Fruit fly (Drosophila melanogaster) whole organism, embryonic: ENCODE results near the gene mRpL13.
A peak's percentile ranks its signal among the peaks of the same experiment; 100 is the strongest.

ENCODE experiments used
- Aef1 ChIP-seq: fragments of 200-800 bp; sonication (Bioruptor generic); IDR thresholded peaks from 3 replicates; pipeline ENCODE4 v1.3.6; 2022; ENCODE audit warnings: missing biosample characterization, missing genetic modification characterization
- C15 ChIP-seq: fragments of 200-800 bp; sonication (Bioruptor generic); IDR thresholded peaks from 3 replicates; pipeline ENCODE4 v1.3.6; 2022; ENCODE audit warnings: missing biosample characterization, missing genetic modification characterization
- CG10565 ChIP-seq: fragments of 200-800 bp; sonication (Bioruptor generic); optimal IDR thresholded peaks from 3 replicates; lab custom pipeline; 2016; ENCODE audit warnings: missing biosample characterization, mild to moderate bottlenecking, missing genetic modification characterization
- CG11560 ChIP-seq: fragments of 200-800 bp; sonication (Bioruptor generic); IDR thresholded peaks from 3 replicates; pipeline ENCODE4 v1.3.6; 2022; ENCODE audit warnings: missing biosample characterization, missing genetic modification characterization
- CG14710 ChIP-seq: fragments of 200-800 bp; sonication (Bioruptor generic); optimal IDR thresholded peaks from 3 replicates; lab custom pipeline; 2019; ENCODE audit warnings: missing biosample characterization, mild to moderate bottlenecking, missing genetic modification characterization, moderate library complexity
- CG14860 ChIP-seq: fragments of 200-800 bp; sonication (Bioruptor generic); IDR thresholded peaks from 3 replicates; pipeline ENCODE4 v1.3.6; 2022; ENCODE audit warnings: missing biosample characterization, missing genetic modification characterization; ENCODE audit not compliant: partially characterized antibody
- CG15696 ChIP-seq: fragments of 200-800 bp; sonication (Bioruptor generic); optimal IDR thresholded peaks from 2 replicates; lab custom pipeline; 2019; ENCODE audit warnings: missing biosample characterization, mild to moderate bottlenecking, missing genetic modification characterization, moderate library complexity
- CG16815 ChIP-seq: fragments of 200-800 bp; sonication (Bioruptor generic); optimal IDR thresholded peaks from 3 replicates; lab custom pipeline; 2017; ENCODE audit warnings: missing biosample characterization, mild to moderate bottlenecking, missing genetic modification characterization
- CG17568 ChIP-seq: fragments of 200-800 bp; sonication (Bioruptor generic); optimal IDR thresholded peaks from 2 replicates; lab custom pipeline; 2018; ENCODE audit warnings: missing biosample characterization, mild to moderate bottlenecking, missing genetic modification characterization, moderate library complexity
- CG30020 ChIP-seq: fragments of 200-800 bp; optimal IDR thresholded peaks from 2 replicates; lab custom pipeline; 2019; ENCODE audit warnings: missing biosample characterization, mild to moderate bottlenecking, missing genetic modification characterization, moderate library complexity
- CG31365 ChIP-seq: fragments of 200-800 bp; sonication (Bioruptor generic); optimal IDR thresholded peaks from 2 replicates; lab custom pipeline; 2018; ENCODE audit warnings: missing biosample characterization, mild to moderate bottlenecking, missing genetic modification characterization
- CG32532 ChIP-seq: fragments of 200-800 bp; sonication (Bioruptor generic); IDR thresholded peaks from 2 replicates; pipeline ENCODE4 v1.3.6; 2022; ENCODE audit warnings: missing biosample characterization, missing genetic modification characterization
- CG34224 ChIP-seq: fragments of 200-800 bp; sonication (Bioruptor generic); IDR thresholded peaks from 3 replicates; pipeline ENCODE4 v1.3.6; 2022; ENCODE audit warnings: missing biosample characterization, missing genetic modification characterization; ENCODE audit not compliant: partially characterized antibody
- CG42726 ChIP-seq: fragments of 200-800 bp; sonication (Bioruptor generic); IDR thresholded peaks from 2 replicates; pipeline ENCODE4 v1.3.6; 2022; ENCODE audit warnings: missing biosample characterization, missing genetic modification characterization; ENCODE audit not compliant: partially characterized antibody
- CG4820 ChIP-seq: fragments of 200-800 bp; sonication (Bioruptor generic); optimal IDR thresholded peaks from 3 replicates; lab custom pipeline; 2016; ENCODE audit warnings: missing biosample characterization, missing genetic modification characterization
- CG7271 ChIP-seq: fragments of 200-800 bp; sonication (Bioruptor generic); optimal IDR thresholded peaks from 2 replicates; lab custom pipeline; 2018; ENCODE audit warnings: missing biosample characterization, mild to moderate bottlenecking, missing genetic modification characterization, moderate library complexity
- CG7357 ChIP-seq: fragments of 200-800 bp; sonication (Bioruptor generic); IDR thresholded peaks from 3 replicates; pipeline ENCODE4 v1.3.6; 2022; ENCODE audit warnings: missing biosample characterization, missing genetic modification characterization
- CG7987 ChIP-seq: fragments of 200-800 bp; sonication (Bioruptor generic); optimal IDR thresholded peaks from 2 replicates; lab custom pipeline; 2018; ENCODE audit warnings: missing biosample characterization, mild to moderate bottlenecking, missing genetic modification characterization, moderate library complexity
- CoRest ChIP-seq: fragments of 200-800 bp; sonication (Bioruptor generic); optimal IDR thresholded peaks from 3 replicates; lab custom pipeline; 2018; ENCODE audit warnings: missing biosample characterization, mild to moderate bottlenecking, missing genetic modification characterization, moderate library complexity
- Dad ChIP-seq: fragments of 200-800 bp; sonication (Bioruptor generic); optimal IDR thresholded peaks from 3 replicates; lab custom pipeline; 2016; ENCODE audit warnings: missing biosample characterization, missing genetic modification characterization
- Deaf1 ChIP-seq: fragments of 200-800 bp; optimal IDR thresholded peaks from 3 replicates; lab custom pipeline; 2019; ENCODE audit warnings: missing biosample characterization, mild to moderate bottlenecking, missing genetic modification characterization, moderate library complexity
- Fer1 ChIP-seq: fragments of 200-800 bp; sonication (Bioruptor generic); optimal IDR thresholded peaks from 2 replicates; lab custom pipeline; 2017; ENCODE audit warnings: missing biosample characterization, mild to moderate bottlenecking, missing genetic modification characterization
- HHEX ChIP-seq: fragments of 200-800 bp; sonication (Bioruptor generic); optimal IDR thresholded peaks from 3 replicates; lab custom pipeline; 2017; ENCODE audit warnings: missing biosample characterization, mild to moderate bottlenecking, missing genetic modification characterization, missing genetic modification reagents
- HLH4C ChIP-seq: fragments of 200-800 bp; sonication (Bioruptor generic); IDR thresholded peaks from 3 replicates; pipeline ENCODE4 v1.3.6; 2022; ENCODE audit warnings: missing biosample characterization, missing genetic modification characterization; ENCODE audit not compliant: partially characterized antibody
- Hsf ChIP-seq: fragments of 200-800 bp; sonication (Bioruptor generic); optimal IDR thresholded peaks from 3 replicates; lab custom pipeline; 2016; ENCODE audit warnings: missing biosample characterization, missing genetic modification characterization
- Neu2 ChIP-seq: fragments of 200-800 bp; sonication (Bioruptor generic); optimal IDR thresholded peaks from 3 replicates; lab custom pipeline; 2016; ENCODE audit warnings: missing biosample characterization, missing genetic modification characterization, borderline replicate concordance
- abd-A ChIP-seq: fragments of 200-800 bp; sonication (Bioruptor generic); optimal IDR thresholded peaks from 3 replicates; lab custom pipeline; 2019; ENCODE audit warnings: missing biosample characterization, mild to moderate bottlenecking, missing genetic modification characterization, moderate library complexity
- al ChIP-seq: fragments of 200-800 bp; sonication (Bioruptor generic); IDR thresholded peaks from 2 replicates; pipeline ENCODE4 v1.3.6; 2022; ENCODE audit warnings: missing biosample characterization, missing genetic modification characterization
- ara ChIP-seq: fragments of 200-800 bp; sonication (Bioruptor generic); IDR thresholded peaks from 2 replicates; pipeline ENCODE4 v1.3.6; 2022; ENCODE audit warnings: missing biosample characterization, missing genetic modification characterization
- ash1 ChIP-seq: fragments of 200-800 bp; sonication (Bioruptor generic); optimal IDR thresholded peaks from 2 replicates; lab custom pipeline; 2018; ENCODE audit warnings: missing biosample characterization, mild to moderate bottlenecking, missing genetic modification characterization
- cato ChIP-seq: fragments of 200-800 bp; sonication (Bioruptor generic); optimal IDR thresholded peaks from 2 replicates; lab custom pipeline; 2016; ENCODE audit warnings: missing biosample characterization, missing genetic modification characterization, borderline replicate concordance
- chn ChIP-seq: fragments of 200-800 bp; sonication (Bioruptor generic); optimal IDR thresholded peaks from 2 replicates; lab custom pipeline; 2016; ENCODE audit warnings: missing biosample characterization, missing genetic modification characterization
- dan ChIP-seq: fragments of 200-800 bp; sonication (Bioruptor generic); IDR thresholded peaks from 2 replicates; pipeline ENCODE4 v1.3.6; 2022; ENCODE audit warnings: missing biosample characterization, missing genetic modification characterization
- esg ChIP-seq: fragments of 200-800 bp; sonication (Bioruptor generic); conservative IDR thresholded peaks from 2 replicates; pipeline ENCODE4 v1.3.6; 2022; ENCODE audit warnings: missing biosample characterization, missing genetic modification characterization
- exex ChIP-seq: fragments of 200-800 bp; sonication (Bioruptor generic); optimal IDR thresholded peaks from 4 replicates; lab custom pipeline; 2018; ENCODE audit warnings: missing biosample characterization, mild to moderate bottlenecking, missing genetic modification characterization, moderate library complexity
- hkb ChIP-seq, 2 experiments: fragments of 200-800 bp in 1 of 2; fragments of >200 bp in 1 of 2; sonication (Bioruptor generic) in 1 of 2; IDR thresholded peaks in 1 of 2; optimal IDR thresholded peaks in 1 of 2; 2 replicates each; pipeline versions ENCODE4 v1.3.6 to Lab custom; 2017 to 2022; ENCODE audit warnings: missing biosample characterization in 1 of 2, missing genetic modification characterization in 1 of 2
- hth ChIP-seq: fragments of >200 bp; optimal IDR thresholded peaks from 2 replicates; lab custom pipeline; 2017; ENCODE audit warnings: inconsistent platforms
- nom ChIP-seq: fragments of 200-800 bp; sonication (Bioruptor generic); optimal IDR thresholded peaks from 2 replicates; lab custom pipeline; 2017; ENCODE audit warnings: missing biosample characterization, missing genetic modification characterization, mild to moderate bottlenecking, moderate library complexity, missing genetic modification reagents
- pfk ChIP-seq: fragments of 200-800 bp; sonication (Bioruptor generic); optimal IDR thresholded peaks from 2 replicates; lab custom pipeline; 2018; ENCODE audit warnings: missing biosample characterization, mild to moderate bottlenecking, missing genetic modification characterization, moderate library complexity
- prd ChIP-seq, 3 experiments: fragments of >200 bp in 2 of 3; fragments of 200-800 bp in 1 of 3; sonication (Bioruptor generic) in 1 of 3; optimal IDR thresholded peaks in 2 of 3; IDR thresholded peaks in 1 of 3; 2 replicates in 2 of 3; 3 replicates in 1 of 3; pipeline versions ENCODE4 v1.3.6 to Lab custom; 2017 to 2022; ENCODE audit warnings: missing biosample characterization in 1 of 3, missing genetic modification characterization in 1 of 3
- run ChIP-seq: fragments of 200-800 bp; sonication (Bioruptor generic); optimal IDR thresholded peaks from 3 replicates; lab custom pipeline; 2018; ENCODE audit warnings: missing biosample characterization, mild to moderate bottlenecking, missing genetic modification characterization
- schlank ChIP-seq: fragments of 200-800 bp; sonication (Bioruptor generic); optimal IDR thresholded peaks from 2 replicates; lab custom pipeline; 2018; ENCODE audit warnings: missing biosample characterization, mild to moderate bottlenecking, missing genetic modification characterization
- slp2 ChIP-seq: fragments of 200-800 bp; sonication (Bioruptor generic); optimal IDR thresholded peaks from 2 replicates; lab custom pipeline; 2016; ENCODE audit warnings: missing biosample characterization, missing genetic modification characterization
- sna ChIP-seq: fragments of 200-800 bp; sonication (Bioruptor generic); IDR thresholded peaks from 2 replicates; pipeline ENCODE4 v1.3.6; 2022; ENCODE audit warnings: missing biosample characterization, missing genetic modification characterization; ENCODE audit not compliant: partially characterized antibody
- tio ChIP-seq: fragments of 200-800 bp; sonication (Bioruptor generic); optimal IDR thresholded peaks from 2 replicates; lab custom pipeline; 2017; ENCODE audit warnings: missing biosample characterization, missing genetic modification characterization, inconsistent platforms
- wdn ChIP-seq: fragments of 200-800 bp; sonication (Bioruptor generic); IDR thresholded peaks from 2 replicates; pipeline ENCODE4 v1.3.6; 2022; ENCODE audit warnings: missing biosample characterization, missing genetic modification characterization
- wor ChIP-seq: fragments of 200-800 bp; sonication (Bioruptor generic); IDR thresholded peaks from 2 replicates; pipeline ENCODE4 v1.3.6; 2022; ENCODE audit warnings: missing biosample characterization, missing genetic modification characterization
- zen2 ChIP-seq: fragments of 200-800 bp; sonication (Bioruptor generic); IDR thresholded peaks from 3 replicates; pipeline ENCODE4 v1.3.6; 2022; ENCODE audit warnings: missing biosample characterization, missing genetic modification characterization; ENCODE audit not compliant: partially characterized antibody

mRpL13 gene

dm6 chr2L:18844917-18845509 is 14.0 kb downstream of the mRpL13 start, which contains the start of gene CG17321 (continued):
- no peak for TF ChIP-seq al (GFP tag; lab: Robert Waterston, UW)
- TF ChIP-seq esg (GFP tag; lab: Robert Waterston, UW), result no peak
- no peak for TF ChIP-seq CG17568
- no peak for TF ChIP-seq CG7271
- TF ChIP-seq CG15696 (tag; lab: Kevin White, UChicago), result no peak
- no peak for TF ChIP-seq CG11560 (tag; lab: Robert Waterston, UW)
- TF ChIP-seq CG7357 (GFP tag; lab: Robert Waterston, UW), result 0 out of 3 replicates have a peak, but pooled peaks have one; percentile 25
- TF ChIP-seq CoRest (tag; lab: Kevin White, UChicago), result no peak
- no peak for TF ChIP-seq CG31365 (tag; lab: Kevin White, UChicago)
- no peak for TF ChIP-seq exex
- no peak for TF ChIP-seq CG7987 (GFP tag; lab: Kevin White, UChicago)
- TF ChIP-seq zen2, result no peak
- TF ChIP-seq abd-A, result peak; percentile 66
- no peak for TF ChIP-seq hth
- no peak for TF ChIP-seq HHEX (GFP tag; lab: Kevin White, UChicago)
- TF ChIP-seq ash1, result no peak
- TF ChIP-seq CG42726 (GFP tag; lab: Robert Waterston, UW), result no peak
- TF ChIP-seq CG16815 (GFP tag; lab: Kevin White, UChicago), result no peak
- no peak for TF ChIP-seq ara (GFP tag; lab: Robert Waterston, UW)
- TF ChIP-seq CG34224 (GFP tag; lab: Robert Waterston, UW), result no peak
- TF ChIP-seq run (tag; lab: Kevin White, UChicago), result no peak
- TF ChIP-seq HLH4C (GFP tag; lab: Robert Waterston, UW), result no peak
- no peak for TF ChIP-seq chn (GFP tag; lab: Kevin White, UChicago)
- peak; percentile 51 for TF ChIP-seq Deaf1 (tag; lab: Kevin White, UChicago)
- TF ChIP-seq wdn (GFP tag; lab: Robert Waterston, UW), result no peak
- no peak for TF ChIP-seq CG14710 (tag; lab: Kevin White, UChicago)
- no peak for TF ChIP-seq wor
- no peak for TF ChIP-seq tio (GFP tag; lab: Kevin White, UChicago)
- no peak for TF ChIP-seq prd (optimal IDR thresholded peaks at IDR 0.05; lab: Kevin White, UChicago)
- no peak for TF ChIP-seq prd (GFP tag; IDR thresholded peaks at IDR 0.05; lab: Robert Waterston, UW)
- TF ChIP-seq cato (GFP tag; lab: Kevin White, UChicago), result no peak
- no peak for TF ChIP-seq CG30020 (tag; lab: Kevin White, UChicago)
- TF ChIP-seq hkb (optimal IDR thresholded peaks at IDR 0.05; lab: Kevin White, UChicago), result no peak
- no peak for TF ChIP-seq hkb (GFP tag; IDR thresholded peaks at IDR 0.05; lab: Robert Waterston, UW)
- no peak for TF ChIP-seq CG10565 (GFP tag; lab: Kevin White, UChicago)
- TF ChIP-seq Dad (GFP tag; lab: Kevin White, UChicago), result no peak
- TF ChIP-seq sna (GFP tag; lab: Robert Waterston, UW), result no peak
- no peak for TF ChIP-seq Hsf
- no peak for TF ChIP-seq C15 (GFP tag; lab: Robert Waterston, UW)
- TF ChIP-seq nom, result no peak
- no peak for TF ChIP-seq pfk (GFP tag; lab: Kevin White, UChicago)
- TF ChIP-seq CG14860 (GFP tag; lab: Robert Waterston, UW), result no peak
- TF ChIP-seq dan (GFP tag; lab: Robert Waterston, UW), result no peak
- no peak for TF ChIP-seq Neu2 (GFP tag; lab: Kevin White, UChicago)
- no peak for TF ChIP-seq schlank (tag; lab: Kevin White, UChicago)
- no peak for TF ChIP-seq slp2 (GFP tag; lab: Kevin White, UChicago)
- TF ChIP-seq Aef1, result no peak
- no peak for TF ChIP-seq CG4820 (GFP tag; lab: Kevin White, UChicago)
- no peak for TF ChIP-seq Fer1
- TF ChIP-seq CG32532 (GFP tag; lab: Robert Waterston, UW), result no peak
